Fruit fly (Drosophila melanogaster): ENCODE results near the gene mew.
A peak's percentile ranks its signal among the peaks of the same experiment; 100 is the strongest.

Gene mew

dm6 chrX:13258757-13259067 lies 422 bp upstream of the mew start, which contains the start of gene comt (continued):
- peak; percentile 75 for TF ChIP-seq CG10147 (GFP tag; optimal IDR thresholded peaks at IDR 0.05)
- no peak for TF ChIP-seq jumu (GFP tag; optimal IDR thresholded peaks at IDR 0.05)
- TF ChIP-seq CG6254 (GFP tag; optimal IDR thresholded peaks at IDR 0.05): peak; percentile 63
- TF ChIP-seq Dfd (GFP tag; optimal IDR thresholded peaks at IDR 0.05): no peak
- TF ChIP-seq MESR4 (GFP tag; optimal IDR thresholded peaks at IDR 0.05): no peak
- TF ChIP-seq dati (GFP tag; IDR thresholded peaks at IDR 0.05): no peak
- no peak for TF ChIP-seq CG12769 (tag; optimal IDR thresholded peaks at IDR 0.05)
- TF ChIP-seq CG14860 (GFP tag; IDR thresholded peaks at IDR 0.05; ENCODE audit: partially characterized antibody): no peak
- 0 out of 3 replicates have a peak, but pooled peaks have one; percentile 36 for TF ChIP-seq ase (GFP tag; IDR thresholded peaks at IDR 0.05)
- peak; percentile 14; the same call in 1 of the 2 replicates for TF ChIP-seq Atf6 (GFP tag; IDR thresholded peaks at IDR 0.05)
- TF ChIP-seq jigr1 (GFP tag; IDR thresholded peaks at IDR 0.05): no peak
- peak; percentile 68 for TF ChIP-seq CG6813 (GFP tag; optimal IDR thresholded peaks at IDR 0.05)
- TF ChIP-seq sqz (GFP tag; optimal IDR thresholded peaks at IDR 0.05): no peak
- TF ChIP-seq zen (tag; optimal IDR thresholded peaks at IDR 0.05): peak; percentile 57
- TF ChIP-seq otp (GFP tag; IDR thresholded peaks at IDR 0.05): no peak
- TF ChIP-seq ken (GFP tag; IDR thresholded peaks at IDR 0.05): peak; percentile 30; the same call in 1 of the 3 replicates
- no peak for TF ChIP-seq CHES-1-like (GFP tag; optimal IDR thresholded peaks at IDR 0.05)
- TF ChIP-seq Abd-B (GFP tag; optimal IDR thresholded peaks at IDR 0.05): peak; percentile 28
- TF ChIP-seq CG4854 (GFP tag; optimal IDR thresholded peaks at IDR 0.05): no peak
- TF ChIP-seq Oaz (GFP tag; IDR thresholded peaks at IDR 0.05): no peak
- peak; percentile 56 for TF ChIP-seq CG6689 (GFP tag; IDR thresholded peaks at IDR 0.05)
- peak; percentile 32; the same call in 1 of the 2 replicates for TF ChIP-seq wor (GFP tag; IDR thresholded peaks at IDR 0.05)
- TF ChIP-seq gt (GFP tag; IDR thresholded peaks at IDR 0.05): no peak
- TF ChIP-seq Lim3 (GFP tag; IDR thresholded peaks at IDR 0.05): no peak
- no peak for TF ChIP-seq hth (optimal IDR thresholded peaks at IDR 0.05)
- TF ChIP-seq CG11723 (GFP tag; optimal IDR thresholded peaks at IDR 0.05): no peak
- peak; percentile 40 for TF ChIP-seq CG10654 (GFP tag; optimal IDR thresholded peaks at IDR 0.05)
- TF ChIP-seq Gug (GFP tag; IDR thresholded peaks at IDR 0.05): no peak
- peak; percentile 53 for TF ChIP-seq CG11247 (GFP tag; IDR thresholded peaks at IDR 0.05)
- no peak for TF ChIP-seq pzg (GFP tag; optimal IDR thresholded peaks at IDR 0.05)
- TF ChIP-seq vfl (GFP tag; optimal IDR thresholded peaks at IDR 0.05): no peak
- peak; percentile 66 for TF ChIP-seq CG10979 (tag; optimal IDR thresholded peaks at IDR 0.05)
- no peak for TF ChIP-seq CG18011 (GFP tag; optimal IDR thresholded peaks at IDR 0.05)
- peak; percentile 43 for TF ChIP-seq HHEX (GFP tag; optimal IDR thresholded peaks at IDR 0.05)
- TF ChIP-seq CG14667 (GFP tag; IDR thresholded peaks at IDR 0.05): 0 out of 2 replicates have a peak, but pooled peaks have one; percentile 35
- TF ChIP-seq Max (GFP tag; optimal IDR thresholded peaks at IDR 0.05): peak; percentile 24
- TF ChIP-seq CG15479 (GFP tag; optimal IDR thresholded peaks at IDR 0.05): no peak
- TF ChIP-seq Dp (GFP tag; optimal IDR thresholded peaks at IDR 0.05): peak; percentile 32
- TF ChIP-seq CG1529 (GFP tag; optimal IDR thresholded peaks at IDR 0.05): no peak
- no peak for TF ChIP-seq gro (GFP tag; optimal IDR thresholded peaks at IDR 0.05)
- peak; percentile 57 for TF ChIP-seq D19A (tag; optimal IDR thresholded peaks at IDR 0.05)
- TF ChIP-seq Fer2 (tag; optimal IDR thresholded peaks at IDR 0.05): peak; percentile 45
- TF ChIP-seq CG2202 (tag; optimal IDR thresholded peaks at IDR 0.05): peak; percentile 5
- TF ChIP-seq CG12071 (GFP tag; optimal IDR thresholded peaks at IDR 0.05): no peak
- TF ChIP-seq D (optimal IDR thresholded peaks at IDR 0.05): no peak
- TF ChIP-seq D (GFP tag; optimal IDR thresholded peaks at IDR 0.05): peak; percentile 48
- TF ChIP-seq E2f1 (GFP tag; IDR thresholded peaks at IDR 0.05): 0 out of 2 replicates have a peak, but pooled peaks have one; percentile 20
- TF ChIP-seq CG6175 (GFP tag; IDR thresholded peaks at IDR 0.05): no peak
- peak in 1 of 2 experiments; percentile 57 for TF ChIP-seq dpn (GFP tag; optimal IDR thresholded peaks at IDR 0.05)
- TF ChIP-seq Ptx1 (GFP tag; IDR thresholded peaks at IDR 0.05): peak; percentile 57
